Worm (Caenorhabditis elegans): ENCODE data around the gene T26A5.8.

DNA sequence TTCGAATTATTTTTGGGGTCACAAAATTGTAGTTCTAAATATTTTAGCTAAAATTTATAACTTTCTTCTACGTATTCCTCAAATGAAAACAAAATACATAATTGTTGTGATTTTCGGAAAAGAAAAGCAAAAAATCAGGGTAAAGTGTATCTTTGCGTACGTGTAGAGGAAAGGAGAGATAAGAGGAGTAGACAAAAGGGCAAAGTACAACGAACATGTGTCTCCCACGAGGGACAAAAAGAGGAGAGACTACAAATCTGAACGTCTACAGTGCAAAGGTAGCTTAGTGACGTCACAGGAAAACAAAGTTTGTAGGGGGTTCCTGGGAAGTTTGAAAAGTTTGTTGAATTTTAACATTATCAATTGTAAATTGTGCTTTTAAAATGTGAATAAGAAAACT, 15.1 kb downstream of the T26A5.8 start:
- TF ChIP-seq ama-1 (optimal IDR thresholded peaks at IDR 0.05) = no peak
- no peak for TF ChIP-seq flt-1 (GFP tag; IDR thresholded peaks at IDR 0.05)
- no peak for TF ChIP-seq F13C5.2 (tag; optimal IDR thresholded peaks at IDR 0.05)

All from whole organism, early embryonic.